Worm (Caenorhabditis elegans): ENCODE measurements around the gene ora-1.

- TF ChIP-seq lin-40 (tag; optimal IDR thresholded peaks at IDR 0.05) (no peak), ets-4 (GFP tag; optimal IDR thresholded peaks at IDR 0.05) (no peak), let-607 (tag; optimal IDR thresholded peaks at IDR 0.05) (no peak), nhr-90 (tag; optimal IDR thresholded peaks at IDR 0.05) (no peak), bed-2 (GFP tag; IDR thresholded peaks at IDR 0.05) (no peak), lin-54 (GFP tag; optimal IDR thresholded peaks at IDR 0.05) (no peak), unc-62 (GFP tag; optimal IDR thresholded peaks at IDR 0.05) (no peak), F57C9.4 (tag; optimal IDR thresholded peaks at IDR 0.05) (no peak)
Measured at ce11 chrIV:8012330-8012729, 34.6 kb downstream of the ora-1 start, which contains the start of gene Y42H9B.3.
